Worm (Caenorhabditis elegans) whole organism, L2 larva: Measurements from ENCODE around the gene R08C7.1.
A peak's percentile ranks its signal among the peaks of the same experiment; 100 is the strongest.

Experiments used
- C34F6.9 ChIP-seq: fragments of 150-350 bp; optimal IDR thresholded peaks from 2 replicates; lab custom pipeline; 2014; ENCODE audit warnings: missing biosample characterization, missing genetic modification characterization
- F13H6.1 ChIP-seq: sonication (generic microtip); optimal IDR thresholded peaks from 2 replicates; lab custom pipeline; 2016; ENCODE audit warnings: missing genetic modification characterization, missing compliant biosample characterization
- R02D3.7 ChIP-seq: fragments of 150-350 bp; optimal IDR thresholded peaks from 2 replicates; lab custom pipeline; 2014; ENCODE audit warnings: missing biosample characterization, missing genetic modification characterization
- Y55F3AM.14 ChIP-seq: fragments of 200-800 bp; sonication (Bioruptor generic); optimal IDR thresholded peaks from 2 replicates; lab custom pipeline; 2018; ENCODE audit warnings: mild to moderate bottlenecking, missing genetic modification characterization, missing compliant biosample characterization
- ZK546.5 ChIP-seq: sonication (generic microtip); optimal IDR thresholded peaks from 2 replicates; lab custom pipeline; 2017; ENCODE audit warnings: missing biosample characterization, missing genetic modification characterization
- alr-1 ChIP-seq: fragments of 150-350 bp; optimal IDR thresholded peaks from 2 replicates; lab custom pipeline; 2014; ENCODE audit warnings: missing biosample characterization, missing genetic modification characterization
- aly-2 ChIP-seq: fragments of 150-350 bp; optimal IDR thresholded peaks from 2 replicates; lab custom pipeline; 2014; ENCODE audit warnings: missing biosample characterization, missing genetic modification characterization
- ama-1 ChIP-seq: fragments of 150-350 bp; optimal IDR thresholded peaks from 2 replicates; lab custom pipeline; 2018; ENCODE audit warnings: inconsistent platforms
- blmp-1 ChIP-seq: sonication (generic microtip); optimal IDR thresholded peaks from 2 replicates; lab custom pipeline; 2017; ENCODE audit warnings: missing genetic modification characterization, mild to moderate bottlenecking, missing compliant biosample characterization, antibody characterized with exemption, moderate library complexity; ENCODE audit not compliant: insufficient read depth
- ceh-16 ChIP-seq: fragments of 150-350 bp; optimal IDR thresholded peaks from 2 replicates; lab custom pipeline; 2014; ENCODE audit warnings: missing biosample characterization, missing genetic modification characterization
- ceh-82 ChIP-seq: fragments of 150-350 bp; optimal IDR thresholded peaks from 2 replicates; lab custom pipeline; 2014; ENCODE audit warnings: missing biosample characterization, missing genetic modification characterization
- crh-2 ChIP-seq: sonication (generic microtip); optimal IDR thresholded peaks from 2 replicates; lab custom pipeline; 2017; ENCODE audit warnings: missing biosample characterization, missing genetic modification characterization
- elt-1 ChIP-seq: fragments of 150-350 bp; optimal IDR thresholded peaks from 2 replicates; lab custom pipeline; 2014; ENCODE audit warnings: missing biosample characterization, missing genetic modification characterization
- elt-3 ChIP-seq: sonication (generic microtip); optimal IDR thresholded peaks from 2 replicates; lab custom pipeline; 2017; ENCODE audit warnings: missing biosample characterization, missing genetic modification characterization
- fos-1 ChIP-seq: fragments of 150-350 bp; optimal IDR thresholded peaks from 2 replicates; lab custom pipeline; 2014; ENCODE audit warnings: missing biosample characterization, missing genetic modification characterization
- gmeb-1 ChIP-seq: fragments of 150-350 bp; optimal IDR thresholded peaks from 2 replicates; lab custom pipeline; 2014; ENCODE audit warnings: missing biosample characterization, missing genetic modification characterization
- lin-11 ChIP-seq: fragments of 150-350 bp; sonication (generic microtip); optimal IDR thresholded peaks from 2 replicates; lab custom pipeline; 2014; ENCODE audit warnings: missing biosample characterization, missing genetic modification characterization, inconsistent platforms, mixed read lengths
- lin-13 ChIP-seq: fragments of 150-350 bp; optimal IDR thresholded peaks from 2 replicates; lab custom pipeline; 2014; ENCODE audit warnings: missing biosample characterization, missing genetic modification reagents, missing genetic modification characterization
- lin-39 ChIP-seq: fragments of 150-350 bp; optimal IDR thresholded peaks from 2 replicates; lab custom pipeline; 2014; ENCODE audit warnings: missing biosample characterization, missing genetic modification reagents, missing genetic modification characterization
- lsy-2 ChIP-seq, 2 experiments: fragments of 150-350 bp in 1 of 2; sonication (generic microtip) in 1 of 2; optimal IDR thresholded peaks; 2 replicates each; lab custom pipeline; 2014 to 2017; ENCODE audit warnings: missing biosample characterization in 2 of 2, missing genetic modification characterization in 2 of 2
- mdl-1 ChIP-seq, 2 experiments: fragments of 150-350 bp in 1 of 2; sonication (generic microtip) in 1 of 2; optimal IDR thresholded peaks; 2 replicates each; lab custom pipeline; 2017; ENCODE audit warnings: missing biosample characterization in 2 of 2, missing genetic modification characterization in 2 of 2
- nhr-10 ChIP-seq: sonication (generic microtip); optimal IDR thresholded peaks from 2 replicates; lab custom pipeline; 2017; ENCODE audit warnings: missing biosample characterization, missing genetic modification characterization
- nhr-129 ChIP-seq: fragments of 150-350 bp; optimal IDR thresholded peaks from 2 replicates; lab custom pipeline; 2014; ENCODE audit warnings: missing biosample characterization, missing genetic modification characterization
- nhr-23 ChIP-seq: fragments of 150-350 bp; optimal IDR thresholded peaks from 2 replicates; lab custom pipeline; 2014; ENCODE audit warnings: missing biosample characterization, missing genetic modification reagents, missing genetic modification characterization
- nhr-237 ChIP-seq: fragments of 150-350 bp; optimal IDR thresholded peaks from 2 replicates; lab custom pipeline; 2014; ENCODE audit warnings: missing biosample characterization, missing genetic modification characterization
- nhr-25 ChIP-seq: fragments of 150-350 bp; sonication (generic microtip); optimal IDR thresholded peaks from 3 replicates; lab custom pipeline; 2014; ENCODE audit warnings: missing biosample characterization, missing genetic modification characterization
- nhr-77 ChIP-seq: fragments of 150-350 bp; optimal IDR thresholded peaks from 2 replicates; lab custom pipeline; 2014; ENCODE audit warnings: missing biosample characterization, missing genetic modification characterization
- peb-1 ChIP-seq: fragments of 150-350 bp; optimal IDR thresholded peaks from 2 replicates; lab custom pipeline; 2014; ENCODE audit warnings: missing biosample characterization, missing genetic modification characterization
- skn-1 ChIP-seq: sonication (generic microtip); optimal IDR thresholded peaks from 2 replicates; lab custom pipeline; 2017; ENCODE audit warnings: missing biosample characterization, missing genetic modification characterization
- sma-3 ChIP-seq: sonication (generic microtip); optimal IDR thresholded peaks from 2 replicates; lab custom pipeline; 2016; ENCODE audit warnings: missing genetic modification reagents, missing genetic modification characterization, missing compliant biosample characterization
- sma-9 ChIP-seq, 2 experiments: fragments of 150-350 bp in 1 of 2; sonication (generic microtip) in 1 of 2; optimal IDR thresholded peaks; 2 replicates each; lab custom pipeline; 2014 to 2016; ENCODE audit warnings: missing genetic modification characterization in 2 of 2, mild to moderate bottlenecking in 1 of 2, missing biosample characterization in 1 of 2, missing compliant biosample characterization in 1 of 2, missing genetic modification reagents in 1 of 2, moderate library complexity in 1 of 2
- snpc-4 ChIP-seq: fragments of 150-350 bp; optimal IDR thresholded peaks from 2 replicates; lab custom pipeline; 2014; ENCODE audit warnings: missing biosample characterization, missing genetic modification characterization
- unc-39 ChIP-seq: fragments of 150-350 bp; optimal IDR thresholded peaks from 2 replicates; lab custom pipeline; 2014; ENCODE audit warnings: missing biosample characterization, missing genetic modification characterization
- unc-55 ChIP-seq: fragments of 150-350 bp; sonication (generic microtip); optimal IDR thresholded peaks from 3 replicates; lab custom pipeline; 2014; ENCODE audit warnings: missing biosample characterization, missing genetic modification reagents, missing genetic modification characterization
- zag-1 ChIP-seq: fragments of 150-350 bp; optimal IDR thresholded peaks from 2 replicates; lab custom pipeline; 2014; ENCODE audit warnings: missing biosample characterization, missing genetic modification characterization
- ztf-4 ChIP-seq: fragments of 150-350 bp; optimal IDR thresholded peaks from 2 replicates; lab custom pipeline; 2014; ENCODE audit warnings: missing biosample characterization, missing genetic modification characterization

Gene R08C7.1

DNA sequence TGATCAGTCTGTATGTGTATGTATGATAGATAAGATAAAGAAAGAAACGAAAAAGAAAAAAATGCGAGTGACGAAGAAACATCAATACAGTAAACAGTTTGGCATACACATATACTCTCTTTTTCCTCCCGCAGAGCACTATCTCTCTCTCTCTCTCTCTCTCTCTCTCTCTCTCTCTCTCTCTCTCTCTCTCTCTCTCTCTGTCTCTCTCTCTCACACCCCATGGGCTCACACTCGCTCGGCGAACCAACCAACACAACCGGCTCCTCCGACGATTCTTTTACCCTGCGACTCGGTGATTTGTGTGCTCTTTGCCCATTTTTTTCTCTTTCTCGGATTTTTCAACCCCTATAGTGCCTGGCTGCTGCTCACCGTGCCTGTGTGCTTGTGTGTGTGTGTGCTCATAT lies 44.6 kb upstream of the R08C7.1 start:
- no peak for TF ChIP-seq mdl-1 (tag; optimal IDR thresholded peaks at IDR 0.05; lab: Kevin White, UChicago)
- peak; percentile 4 for TF ChIP-seq sma-3 (GFP tag; lab: Kevin White, UChicago)
- no peak for TF ChIP-seq skn-1 (tag; lab: Kevin White, UChicago)
- TF ChIP-seq crh-2 (tag; lab: Kevin White, UChicago), result peak; percentile 3
- no peak for TF ChIP-seq lin-39 (tag; lab: Kevin White, UChicago)
- TF ChIP-seq ZK546.5 (tag; lab: Kevin White, UChicago), result no peak
- peak; percentile 85 for TF ChIP-seq F13H6.1
- no peak for TF ChIP-seq alr-1 (tag; lab: Kevin White, UChicago)
- no peak for TF ChIP-seq elt-1 (tag; lab: Kevin White, UChicago)
- TF ChIP-seq nhr-129, result peak; percentile 56
- peak in 1 of 2 experiments; percentile 48 for TF ChIP-seq lsy-2 (tag; optimal IDR thresholded peaks at IDR 0.05; lab: Kevin White, UChicago)
- no peak for TF ChIP-seq nhr-77 (tag; lab: Kevin White, UChicago)
- peak; percentile 39 for TF ChIP-seq sma-9 (GFP tag; optimal IDR thresholded peaks at IDR 0.05; lab: Kevin White, UChicago)
- no peak for TF ChIP-seq sma-9 (tag; optimal IDR thresholded peaks at IDR 0.05; lab: Kevin White, UChicago)
- TF ChIP-seq R02D3.7, result no peak
- TF ChIP-seq fos-1 (tag; lab: Kevin White, UChicago), result peak; percentile 54

DNA sequence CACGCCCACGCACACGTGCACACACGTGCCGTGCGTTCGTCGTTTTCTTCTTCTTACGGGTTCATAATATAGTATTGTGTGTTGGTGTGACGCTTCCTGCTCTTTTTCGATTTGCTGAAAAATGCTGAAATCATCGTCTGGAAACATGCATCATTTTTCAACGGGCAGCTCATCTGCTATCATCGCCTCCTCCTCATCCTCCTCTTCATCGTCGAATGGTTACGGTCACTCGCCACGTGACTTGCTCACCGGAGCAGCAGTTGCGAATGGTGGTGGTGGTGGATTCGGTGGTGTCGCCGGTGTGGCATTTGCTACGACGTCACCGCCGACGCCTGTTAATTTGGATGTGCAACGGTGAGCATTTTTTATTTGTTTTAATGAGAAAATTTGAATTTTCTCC lies 43.0 kb upstream of the R08C7.1 start:
- TF ChIP-seq nhr-10 (tag; lab: Kevin White, UChicago), result no peak
- TF ChIP-seq sma-9 (GFP tag; optimal IDR thresholded peaks at IDR 0.05; lab: Kevin White, UChicago), result no peak
- no peak for TF ChIP-seq sma-9 (tag; optimal IDR thresholded peaks at IDR 0.05; lab: Kevin White, UChicago)
- TF ChIP-seq gmeb-1 (tag; lab: Kevin White, UChicago), result no peak
- no peak for TF ChIP-seq nhr-23 (tag; lab: Kevin White, UChicago)
- TF ChIP-seq fos-1 (tag; lab: Kevin White, UChicago), result no peak
- TF ChIP-seq R02D3.7, result no peak
- no peak for TF ChIP-seq nhr-25
- TF ChIP-seq blmp-1, result no peak
- no peak for TF ChIP-seq unc-55 (GFP tag; lab: Kevin White, UChicago)
- no peak for TF ChIP-seq nhr-77 (tag; lab: Kevin White, UChicago)
- no peak for TF ChIP-seq ztf-4
- TF ChIP-seq lin-11, result no peak
- no peak for TF ChIP-seq peb-1
- TF ChIP-seq lsy-2 (tag; optimal IDR thresholded peaks at IDR 0.05; lab: Kevin White, UChicago), result no peak
- TF ChIP-seq lin-13, result no peak
- no peak for TF ChIP-seq skn-1 (tag; lab: Kevin White, UChicago)
- TF ChIP-seq, all 48 proteins: peak for 0

DNA sequence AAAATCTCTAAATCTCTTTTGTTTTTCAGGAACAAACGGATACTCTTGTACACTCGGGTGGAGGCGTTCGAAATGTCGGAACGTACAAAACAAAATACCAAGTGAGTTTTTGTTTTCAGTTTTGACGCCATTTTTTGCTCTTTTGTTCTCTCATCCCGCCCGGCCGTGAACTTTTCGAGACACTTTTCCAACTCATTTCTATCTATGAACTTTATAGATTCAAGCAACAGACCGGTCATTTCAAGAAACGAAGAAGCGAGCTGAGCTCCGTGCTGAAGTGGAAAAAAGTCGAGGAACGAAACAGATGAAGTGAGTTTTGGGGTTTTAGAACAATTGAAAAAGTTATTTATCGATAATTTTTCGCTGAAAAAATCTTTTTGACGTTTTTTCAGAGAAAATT lies 41.1 kb upstream of the R08C7.1 start:
- TF ChIP-seq nhr-129 (no peak), aly-2 (tag; lab: Kevin White, UChicago) (no peak), elt-1 (tag; lab: Kevin White, UChicago) (no peak), ceh-16 (tag; lab: Kevin White, UChicago) (no peak), sma-3 (GFP tag; lab: Kevin White, UChicago) (no peak), nhr-25 (no peak), mdl-1 (tag; optimal IDR thresholded peaks at IDR 0.05; lab: Kevin White, UChicago) (no peak), blmp-1 (no peak), ceh-82 (tag; lab: Kevin White, UChicago) (no peak), alr-1 (tag; lab: Kevin White, UChicago) (no peak)

DNA sequence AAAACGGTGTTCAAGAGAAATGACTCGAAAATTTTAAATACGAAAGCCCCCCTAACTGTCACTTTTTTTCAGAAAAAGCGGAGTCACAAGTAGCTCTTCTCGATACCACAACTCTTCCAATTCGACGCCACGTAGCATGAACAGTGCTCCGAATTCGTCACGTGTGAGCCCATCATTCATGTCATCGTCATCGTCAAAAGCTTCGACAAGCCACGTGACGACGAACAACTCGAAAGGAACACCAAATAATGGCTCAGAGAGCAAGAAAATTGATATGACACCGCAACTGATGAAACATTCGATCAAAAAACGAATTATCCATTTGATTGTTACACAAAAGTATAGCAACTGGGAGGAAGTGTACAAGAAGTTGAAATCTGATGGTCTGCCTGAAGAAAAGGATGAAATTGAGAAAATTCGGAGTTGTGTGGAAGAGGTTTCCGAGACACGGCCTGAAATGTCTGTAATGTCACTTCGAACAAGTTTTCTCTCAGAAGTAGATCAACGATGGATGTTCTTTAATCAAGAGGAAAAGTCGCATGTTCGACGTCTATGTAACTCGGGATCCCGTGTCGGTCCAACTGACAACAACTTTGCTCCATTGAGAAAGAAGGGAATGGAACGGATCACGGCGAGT lies 40.2 kb upstream of the R08C7.1 start:
- TF ChIP-seq ama-1 (peak; percentile 7), nhr-25 (no peak), fos-1 (tag; lab: Kevin White, UChicago) (no peak)
- TF ChIP-seq, all 48 proteins: peak for 1

DNA sequence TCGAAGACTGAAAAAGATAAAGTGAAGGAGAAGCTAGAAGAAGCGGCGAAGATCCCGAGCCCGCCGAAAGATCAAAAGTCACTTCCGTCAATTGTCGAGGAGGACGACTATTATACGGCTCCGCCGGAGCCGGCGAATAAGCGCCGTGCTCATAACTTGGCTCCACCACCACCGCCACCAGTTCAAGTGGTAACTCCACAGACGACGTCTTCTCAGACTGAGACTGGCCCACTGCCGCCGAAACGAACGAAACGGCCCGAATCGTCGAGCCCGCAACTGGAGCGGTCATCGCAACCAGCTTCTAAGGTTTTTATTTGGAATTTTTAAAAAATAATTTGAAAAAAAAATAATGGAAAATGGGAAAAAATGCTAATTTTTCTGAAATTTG lies 39.7 kb upstream of the R08C7.1 start:
- no peak for TF ChIP-seq C34F6.9
- TF ChIP-seq unc-39 (tag; lab: Kevin White, UChicago), result no peak
- TF ChIP-seq Y55F3AM.14 (GFP tag; lab: Kevin White, UChicago), result no peak
- no peak for TF ChIP-seq zag-1 (tag; lab: Kevin White, UChicago)
- TF ChIP-seq nhr-23 (tag; lab: Kevin White, UChicago), result no peak
- no peak for TF ChIP-seq nhr-237 (tag; lab: Kevin White, UChicago)
- no peak for TF ChIP-seq blmp-1
- no peak for TF ChIP-seq ZK546.5 (tag; lab: Kevin White, UChicago)
- TF ChIP-seq peb-1, result no peak
- TF ChIP-seq R02D3.7, result no peak
- TF ChIP-seq gmeb-1 (tag; lab: Kevin White, UChicago), result no peak
- TF ChIP-seq ceh-16 (tag; lab: Kevin White, UChicago), result no peak
- TF ChIP-seq lsy-2 (tag; optimal IDR thresholded peaks at IDR 0.05; lab: Kevin White, UChicago), result no peak
- no peak for TF ChIP-seq lin-39 (tag; lab: Kevin White, UChicago)
- no peak for TF ChIP-seq nhr-129
- TF ChIP-seq snpc-4 (tag; lab: Kevin White, UChicago), result no peak
- TF ChIP-seq elt-3 (tag; lab: Kevin White, UChicago), result no peak
- no peak for TF ChIP-seq lin-13
- TF ChIP-seq unc-55 (GFP tag; lab: Kevin White, UChicago), result no peak
- TF ChIP-seq, all 48 proteins: peak for 0
